Fruit fly (Drosophila melanogaster): ENCODE results near the gene Cpr65Au.

dm6 chr3L:6115505-6115904 lies 16.4 kb downstream of the Cpr65Au start:
- no peak for TF ChIP-seq rgr (GFP tag; optimal IDR thresholded peaks at IDR 0.05)
- no peak for TF ChIP-seq OdsH (GFP tag; optimal IDR thresholded peaks at IDR 0.05)
- TF ChIP-seq h (GFP tag; optimal IDR thresholded peaks at IDR 0.05), result no peak
- TF ChIP-seq dl (GFP tag; optimal IDR thresholded peaks at IDR 0.05; ENCODE audit: insufficient read depth in 1 of 2, partially characterized antibody in 2 of 2), result no peak
- TF ChIP-seq Vsx2 (GFP tag; optimal IDR thresholded peaks at IDR 0.05; ENCODE audit: partially characterized antibody), result no peak
- TF ChIP-seq psq (GFP tag; optimal IDR thresholded peaks at IDR 0.05), result no peak
- TF ChIP-seq CG32264 (GFP tag; optimal IDR thresholded peaks at IDR 0.05), result no peak

Measured in whole organism, wandering third instar larva.